Worm (Caenorhabditis elegans): ENCODE measurements around the gene nlp-18.

nlp-18 gene

ce11 chrII:11042878-11043331 is 12.7 kb upstream of the nlp-18 start (continued):
- TF ChIP-seq lsy-2 (tag; optimal IDR thresholded peaks at IDR 0.05) (peak; percentile 54 to 75), spr-1 (tag; optimal IDR thresholded peaks at IDR 0.05) (peak; percentile 16), madf-5 (GFP tag; IDR thresholded peaks at IDR 0.05) (no peak), daf-12 (tag; optimal IDR thresholded peaks at IDR 0.05) (no peak), mep-1 (tag; optimal IDR thresholded peaks at IDR 0.05) (peak; percentile 92), ZK546.5 (tag; optimal IDR thresholded peaks at IDR 0.05) (no peak), ceh-82 (tag; optimal IDR thresholded peaks at IDR 0.05) (no peak), ceh-32 (tag; optimal IDR thresholded peaks at IDR 0.05; ENCODE audit: poor library complexity) (no peak), mxl-3 (GFP tag; optimal IDR thresholded peaks at IDR 0.05) (peak; percentile 56), nhr-77 (tag; optimal IDR thresholded peaks at IDR 0.05) (peak; percentile 80), hlh-11 (tag; optimal IDR thresholded peaks at IDR 0.05) (peak; percentile 86), unc-39 (tag; optimal IDR thresholded peaks at IDR 0.05) (no peak), zag-1 (tag; optimal IDR thresholded peaks at IDR 0.05) (no peak), attf-4 (tag; optimal IDR thresholded peaks at IDR 0.05) (no peak), lim-7 (GFP tag; IDR thresholded peaks at IDR 0.05) (no peak)

DNA sequence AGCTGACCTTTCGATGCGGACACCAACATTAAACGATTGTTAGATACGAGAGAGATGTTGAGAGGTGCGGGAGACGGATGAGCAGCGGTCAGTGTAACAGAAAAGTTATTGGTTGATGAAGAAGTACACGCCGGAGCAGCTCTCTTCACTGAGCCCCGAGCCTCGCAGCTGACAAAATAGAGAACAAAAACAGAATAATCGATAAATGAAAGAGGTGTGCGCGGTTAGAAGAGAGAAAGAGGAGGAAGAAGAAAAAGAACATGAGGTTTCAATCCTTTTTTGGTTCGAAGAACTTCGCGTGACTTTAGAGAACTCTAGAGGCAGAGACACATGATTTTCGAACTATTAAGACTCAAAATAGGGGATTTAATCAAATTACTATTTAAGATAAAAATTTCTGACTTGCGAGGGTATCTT is 11.7 kb upstream of the nlp-18 start:
- no peak for TF ChIP-seq madf-5 (GFP tag; IDR thresholded peaks at IDR 0.05)
- peak; percentile 16 for TF ChIP-seq rbr-2 (tag; optimal IDR thresholded peaks at IDR 0.05)
- TF ChIP-seq zip-2 (tag; optimal IDR thresholded peaks at IDR 0.05): no peak
- 0 out of 2 replicates have a peak, but pooled peaks have one; percentile 44 for TF ChIP-seq egl-43 (GFP tag; IDR thresholded peaks at IDR 0.05)
- no peak for TF ChIP-seq pha-4 (GFP tag; IDR thresholded peaks at IDR 0.05)
- no peak for TF ChIP-seq pha-4 (tag; optimal IDR thresholded peaks at IDR 0.05)
- TF ChIP-seq hmg-1.1 (GFP tag; IDR thresholded peaks at IDR 0.05): peak; percentile 62; the same call in 1 of the 2 replicates
- peak; percentile 26; the same call in 1 of the 2 replicates for TF ChIP-seq lin-38 (GFP tag; IDR thresholded peaks at IDR 0.05)
- no peak for TF ChIP-seq mep-1 (tag; optimal IDR thresholded peaks at IDR 0.05)
- peak; percentile 9 for TF ChIP-seq dpl-1 (GFP tag; optimal IDR thresholded peaks at IDR 0.05)
- no peak for TF ChIP-seq dve-1 (tag; optimal IDR thresholded peaks at IDR 0.05; ENCODE audit: insufficient read depth)
- TF ChIP-seq unc-62 (GFP tag; optimal IDR thresholded peaks at IDR 0.05 in 1 of 2): peak in 1 of 2 experiments; percentile 93
- TF ChIP-seq unc-62 (tag; optimal IDR thresholded peaks at IDR 0.05): no peak
- TF ChIP-seq ama-1 (optimal IDR thresholded peaks at IDR 0.05): no peak
- TF ChIP-seq ceh-28 (tag; optimal IDR thresholded peaks at IDR 0.05): peak; percentile 61
- peak; percentile 28 for TF ChIP-seq set-16 (GFP tag; IDR thresholded peaks at IDR 0.05)
- TF ChIP-seq hlh-30 (tag; optimal IDR thresholded peaks at IDR 0.05; ENCODE audit: insufficient read depth): peak; percentile 91
- TF ChIP-seq fos-1 (tag; optimal IDR thresholded peaks at IDR 0.05): no peak
- no peak for TF ChIP-seq daf-8 (GFP tag; IDR thresholded peaks at IDR 0.05)
- TF ChIP-seq hlh-11 (tag; optimal IDR thresholded peaks at IDR 0.05): peak; percentile 49
- peak; percentile 52 for TF ChIP-seq nhr-11 (tag; optimal IDR thresholded peaks at IDR 0.05)
- TF ChIP-seq snpc-4 (tag; optimal IDR thresholded peaks at IDR 0.05): no peak
- no peak for TF ChIP-seq unc-130 (GFP tag; optimal IDR thresholded peaks at IDR 0.05)
- TF ChIP-seq ztf-7 (tag; optimal IDR thresholded peaks at IDR 0.05): no peak
- peak in 1 of 2 experiments; percentile 66 for TF ChIP-seq lsy-2 (tag; optimal IDR thresholded peaks at IDR 0.05)

DNA sequence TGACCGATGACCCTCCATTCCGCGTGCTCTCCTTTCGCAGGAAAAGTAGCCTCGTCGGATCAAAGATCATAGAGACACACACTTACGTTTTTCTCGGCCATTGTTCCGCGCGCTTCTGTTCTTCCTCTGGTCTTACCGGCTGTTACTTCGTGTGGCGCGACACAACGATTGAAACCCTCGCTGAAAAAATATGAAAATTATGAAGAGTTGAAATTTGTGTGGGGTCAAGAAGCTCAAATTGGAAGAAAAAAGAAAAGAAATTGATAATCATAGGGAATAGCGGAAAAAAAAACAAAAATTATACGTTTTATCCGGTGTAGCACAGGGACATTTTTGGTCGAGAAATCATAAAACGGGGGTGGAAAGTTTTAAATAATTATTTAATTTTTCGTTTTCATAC is 10.8 kb upstream of the nlp-18 start, which contains the start of gene cey-1:
cey-1 (minus strand) TSS at position 180 of the 400 bp plus-strand sequence.
- TF ChIP-seq unc-130 (GFP tag; optimal IDR thresholded peaks at IDR 0.05) (no peak), aha-1 (tag) (peak; percentile 90)

- TF ChIP-seq T26A8.4 (GFP tag; IDR thresholded peaks at IDR 0.05) (no peak), set-16 (GFP tag; IDR thresholded peaks at IDR 0.05) (peak; percentile 83)
These were observed 9.9 kb upstream of the nlp-18 start for ce11 chrII:11040140-11040539.

Measured in whole organism, L4 larva.